Worm (Caenorhabditis elegans): Measurements from ENCODE around the gene ttr-12.

DNA sequence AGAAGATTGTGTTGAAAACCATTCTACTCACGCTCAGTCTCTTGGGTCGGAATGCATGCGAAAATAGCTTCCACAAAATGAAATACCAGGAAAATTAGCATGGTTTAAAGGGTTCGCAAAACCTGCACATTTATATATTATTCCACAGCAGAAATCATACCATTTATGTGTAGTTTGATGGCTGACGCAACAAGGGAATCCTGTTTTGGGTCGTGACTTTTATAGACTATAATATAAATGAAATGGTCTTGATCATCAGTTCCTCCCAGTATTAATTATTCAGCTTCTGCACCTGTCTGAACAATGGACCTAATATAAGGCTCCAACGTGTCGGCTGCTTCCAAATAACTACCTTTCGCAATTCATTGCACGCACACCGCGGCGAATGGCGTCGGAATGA lies 14.5 kb upstream of the ttr-12 start, which contains the start of gene F46B3.8:
- no peak for TF ChIP-seq R02D3.7 (tag; optimal IDR thresholded peaks at IDR 0.05)
- TF ChIP-seq sem-4 (tag; optimal IDR thresholded peaks at IDR 0.05): no peak
- no peak for TF ChIP-seq ztf-4 (tag; optimal IDR thresholded peaks at IDR 0.05)
- TF ChIP-seq F13H6.1 (tag; optimal IDR thresholded peaks at IDR 0.05): no peak
- TF ChIP-seq alr-1 (tag; optimal IDR thresholded peaks at IDR 0.05): no peak
- no peak for TF ChIP-seq blmp-1 (tag; optimal IDR thresholded peaks at IDR 0.05; ENCODE audit: insufficient read depth)
- TF ChIP-seq ceh-82 (tag; optimal IDR thresholded peaks at IDR 0.05): no peak
- TF ChIP-seq elt-1 (tag; optimal IDR thresholded peaks at IDR 0.05): no peak
- TF ChIP-seq egl-27 (tag; optimal IDR thresholded peaks at IDR 0.05): no peak

All from whole organism, L2 larva.